Fruit fly (Drosophila melanogaster): Measurements from ENCODE around the gene Rpn11.

DNA sequence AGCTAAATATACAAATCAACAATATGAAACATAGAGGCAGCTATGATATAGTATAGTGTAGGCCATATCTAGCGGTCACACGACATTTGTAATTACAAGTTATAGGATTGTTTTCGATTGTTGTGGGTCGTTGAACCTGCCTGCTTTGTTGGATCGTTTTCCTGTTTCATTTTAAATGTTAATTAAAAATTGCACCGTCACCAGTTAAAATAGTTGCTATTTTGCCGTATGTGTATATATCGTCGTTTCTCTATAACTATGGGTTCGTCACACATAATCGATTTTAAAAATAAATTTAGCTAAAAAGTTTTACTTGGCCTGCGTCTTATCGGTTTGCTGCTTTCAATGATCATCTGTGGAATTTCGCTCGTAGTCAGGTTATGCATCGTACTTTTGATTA, 12.8 kb upstream of the Rpn11 start:
- TF ChIP-seq h (optimal IDR thresholded peaks at IDR 0.05) (no peak), psq (optimal IDR thresholded peaks at IDR 0.05) (no peak)

Measured in Kc167 (cell line).